Worm (Caenorhabditis elegans): Measurements from ENCODE around the gene Y55D5A.4.

Gene Y55D5A.4

DNA sequence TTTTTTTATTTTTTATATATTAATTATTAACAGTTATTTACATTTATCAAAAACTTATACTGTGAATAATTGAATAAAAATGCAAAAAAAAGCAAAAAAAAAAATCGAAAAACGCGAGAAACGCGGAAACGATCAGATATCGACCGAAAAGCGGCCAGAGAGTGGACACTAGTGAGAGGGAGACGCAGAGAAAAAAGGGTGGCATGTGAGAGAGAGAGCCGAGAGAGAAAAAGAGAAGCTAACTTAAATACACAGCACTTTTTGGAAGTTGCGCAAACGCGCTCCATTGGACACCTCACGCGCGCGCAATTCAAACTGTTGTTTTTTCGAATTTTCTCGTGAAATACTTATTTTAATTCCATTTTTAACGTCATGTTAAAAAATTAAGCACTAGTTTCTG lies 23.4 kb downstream of the Y55D5A.4 start (continued):
- TF ChIP-seq fos-1 (tag; optimal IDR thresholded peaks at IDR 0.05) (peak; percentile 47), ztf-1 (GFP tag; conservative IDR thresholded peaks at IDR 0.05) (no peak), nhr-23 (tag; optimal IDR thresholded peaks at IDR 0.05) (no peak), mdl-1 (tag; optimal IDR thresholded peaks at IDR 0.05) (peak in 1 of 2 experiments; percentile 64), elt-3 (tag; optimal IDR thresholded peaks at IDR 0.05) (no peak), snpc-4 (tag; optimal IDR thresholded peaks at IDR 0.05) (peak; percentile 46), ceh-82 (tag; optimal IDR thresholded peaks at IDR 0.05) (no peak), nhr-25 (tag; optimal IDR thresholded peaks at IDR 0.05) (peak; percentile 56), mab-5 (tag; optimal IDR thresholded peaks at IDR 0.05) (peak; percentile 48), skn-1 (tag; optimal IDR thresholded peaks at IDR 0.05) (no peak), zag-1 (tag; optimal IDR thresholded peaks at IDR 0.05) (peak; percentile 70)

DNA sequence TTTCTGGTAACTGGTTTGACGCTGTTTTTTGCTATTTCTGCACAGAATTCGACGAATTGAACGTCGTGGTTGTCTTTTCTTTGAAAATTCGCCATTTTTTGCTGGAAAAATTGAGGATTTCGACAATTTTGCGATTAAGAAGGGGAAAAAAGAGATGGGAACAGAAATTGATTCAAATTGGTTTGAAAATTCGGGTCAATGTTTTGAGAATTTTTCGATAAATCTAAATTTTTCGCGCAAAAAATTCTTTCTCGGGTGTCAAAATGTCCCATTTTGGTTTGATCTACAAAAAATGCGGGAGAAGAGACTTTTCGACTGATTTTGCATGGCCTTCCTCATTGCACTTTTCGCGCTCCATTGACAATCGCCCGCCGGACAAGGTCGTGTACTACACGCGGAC lies 24.3 kb downstream of the Y55D5A.4 start, which contains the start of gene H05C05.2:
Gene H05C05.2 (minus strand): TSS at position 101 of the 400 bp plus-strand sequence.
- no peak for TF ChIP-seq sem-4 (tag; optimal IDR thresholded peaks at IDR 0.05)
- TF ChIP-seq aly-2 (tag; optimal IDR thresholded peaks at IDR 0.05): no peak
- no peak for TF ChIP-seq blmp-1 (tag; optimal IDR thresholded peaks at IDR 0.05; ENCODE audit: insufficient read depth)
- no peak for TF ChIP-seq ceh-82 (tag; optimal IDR thresholded peaks at IDR 0.05)
- TF ChIP-seq ZK546.5 (tag; optimal IDR thresholded peaks at IDR 0.05): no peak
- no peak for TF ChIP-seq nhr-23 (tag; optimal IDR thresholded peaks at IDR 0.05)
- TF ChIP-seq lin-11 (tag; optimal IDR thresholded peaks at IDR 0.05): no peak
- no peak for TF ChIP-seq nhr-11 (tag; optimal IDR thresholded peaks at IDR 0.05)
- no peak for TF ChIP-seq dmd-4 (tag; optimal IDR thresholded peaks at IDR 0.05)
- TF ChIP-seq nhr-77 (tag; optimal IDR thresholded peaks at IDR 0.05): no peak
- TF ChIP-seq lin-39 (tag; optimal IDR thresholded peaks at IDR 0.05): no peak
- TF ChIP-seq egl-27 (tag; optimal IDR thresholded peaks at IDR 0.05): no peak

ce11 chrIII:2961840-2962239 lies 28.0 kb downstream of the Y55D5A.4 start:
- TF ChIP-seq nhr-129 (tag; optimal IDR thresholded peaks at IDR 0.05) (no peak), nhr-12 (tag; optimal IDR thresholded peaks at IDR 0.05) (no peak), ztf-11 (tag; optimal IDR thresholded peaks at IDR 0.05) (no peak), unc-39 (tag; optimal IDR thresholded peaks at IDR 0.05) (no peak), alr-1 (tag; optimal IDR thresholded peaks at IDR 0.05) (no peak), nhr-77 (tag; optimal IDR thresholded peaks at IDR 0.05) (no peak), nhr-21 (tag; optimal IDR thresholded peaks at IDR 0.05) (no peak), zag-1 (tag; optimal IDR thresholded peaks at IDR 0.05) (no peak), lsy-2 (tag; optimal IDR thresholded peaks at IDR 0.05) (no peak)

ce11 chrIII:2952437-2952836 lies 37.4 kb downstream of the Y55D5A.4 start:
- TF ChIP-seq snpc-4 (tag; optimal IDR thresholded peaks at IDR 0.05) (no peak), mab-5 (tag; optimal IDR thresholded peaks at IDR 0.05) (no peak), lsy-2 (tag; optimal IDR thresholded peaks at IDR 0.05) (no peak), gmeb-1 (tag; optimal IDR thresholded peaks at IDR 0.05) (no peak), R02D3.7 (tag; optimal IDR thresholded peaks at IDR 0.05) (no peak), zag-1 (tag; optimal IDR thresholded peaks at IDR 0.05) (no peak), alr-1 (tag; optimal IDR thresholded peaks at IDR 0.05) (no peak)

DNA sequence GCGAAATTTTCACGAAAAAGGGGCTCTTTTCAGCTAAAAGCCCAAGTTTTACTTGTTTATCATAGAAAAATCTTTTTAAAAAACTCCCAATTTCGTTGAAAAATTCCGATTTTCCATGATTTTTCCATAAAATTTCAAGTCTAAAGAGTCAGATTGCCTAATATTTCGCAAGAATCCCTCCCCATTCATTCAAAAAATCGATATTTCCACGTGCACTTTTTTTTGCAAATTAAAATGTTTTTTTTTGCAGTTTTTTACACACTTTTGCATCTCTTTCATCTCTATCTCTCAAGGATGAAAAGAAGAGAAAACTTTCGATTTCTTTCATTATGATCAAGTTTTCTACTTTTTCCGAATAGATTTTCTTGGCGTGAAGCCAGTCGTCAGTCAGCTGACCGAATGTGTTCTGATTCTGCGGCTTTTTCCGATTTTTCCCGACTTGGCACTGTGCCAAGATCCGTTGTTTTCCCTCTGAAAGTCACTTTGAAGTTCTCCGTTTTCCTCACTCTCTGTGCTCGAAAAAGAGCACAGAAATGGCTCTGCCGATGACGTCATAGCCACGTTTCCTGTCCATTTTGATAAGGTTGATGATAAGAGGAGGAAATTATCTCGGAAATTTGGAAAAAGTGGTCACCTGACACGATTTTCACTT lies 41.4 kb downstream of the Y55D5A.4 start:
- TF ChIP-seq snpc-4 (tag; optimal IDR thresholded peaks at IDR 0.05): no peak
- TF ChIP-seq peb-1 (tag; optimal IDR thresholded peaks at IDR 0.05): no peak
- TF ChIP-seq nhr-21 (tag; optimal IDR thresholded peaks at IDR 0.05): no peak
- TF ChIP-seq nhr-6 (tag; optimal IDR thresholded peaks at IDR 0.05): no peak
- TF ChIP-seq ztf-1 (GFP tag; conservative IDR thresholded peaks at IDR 0.05): no peak
- no peak for TF ChIP-seq nhr-23 (tag; optimal IDR thresholded peaks at IDR 0.05)
- peak; percentile 62 for TF ChIP-seq nhr-25 (tag; optimal IDR thresholded peaks at IDR 0.05)
- peak; percentile 37 for TF ChIP-seq sma-9 (GFP tag; optimal IDR thresholded peaks at IDR 0.05)
- TF ChIP-seq sma-9 (tag; optimal IDR thresholded peaks at IDR 0.05): no peak
- TF ChIP-seq ztf-11 (tag; optimal IDR thresholded peaks at IDR 0.05): no peak
- TF ChIP-seq egl-27 (tag; optimal IDR thresholded peaks at IDR 0.05): no peak
- peak; percentile 65 for TF ChIP-seq fos-1 (tag; optimal IDR thresholded peaks at IDR 0.05)
- no peak for TF ChIP-seq lin-13 (GFP tag; optimal IDR thresholded peaks at IDR 0.05)
- no peak for TF ChIP-seq ZK546.5 (tag; optimal IDR thresholded peaks at IDR 0.05)
- peak; percentile 86 for TF ChIP-seq crh-2 (tag; optimal IDR thresholded peaks at IDR 0.05)
- no peak for TF ChIP-seq elt-3 (tag; optimal IDR thresholded peaks at IDR 0.05)
- TF ChIP-seq sem-4 (tag; optimal IDR thresholded peaks at IDR 0.05): peak; percentile 6
- no peak for TF ChIP-seq mdl-1 (tag; optimal IDR thresholded peaks at IDR 0.05)
- no peak for TF ChIP-seq zag-1 (tag; optimal IDR thresholded peaks at IDR 0.05)
- no peak for TF ChIP-seq lin-11 (tag; optimal IDR thresholded peaks at IDR 0.05)
- peak; percentile 44 for TF ChIP-seq unc-55 (GFP tag; optimal IDR thresholded peaks at IDR 0.05)
- TF ChIP-seq nhr-237 (tag; optimal IDR thresholded peaks at IDR 0.05): no peak
- TF ChIP-seq C34F6.9 (tag; optimal IDR thresholded peaks at IDR 0.05): peak; percentile 2
- TF ChIP-seq ceh-16 (tag; optimal IDR thresholded peaks at IDR 0.05): no peak
- no peak for TF ChIP-seq mab-5 (tag; optimal IDR thresholded peaks at IDR 0.05)
- TF ChIP-seq unc-62 (GFP tag; optimal IDR thresholded peaks at IDR 0.05): no peak
- peak in 1 of 2 experiments; percentile 12 for TF ChIP-seq lsy-2 (tag; optimal IDR thresholded peaks at IDR 0.05)
- peak; percentile 76 for TF ChIP-seq nhr-129 (tag; optimal IDR thresholded peaks at IDR 0.05)
- peak; percentile 35 for TF ChIP-seq F13H6.1 (tag; optimal IDR thresholded peaks at IDR 0.05)
- peak; percentile 64 for TF ChIP-seq blmp-1 (tag; optimal IDR thresholded peaks at IDR 0.05; ENCODE audit: insufficient read depth)
- no peak for TF ChIP-seq mbf-1 (tag; optimal IDR thresholded peaks at IDR 0.05)

All from whole organism, L2 larva.